Worm (Caenorhabditis elegans) whole organism, young adult: ENCODE measurements around the gene C53B4.3.

Experiments
- ZK185.1 ChIP-seq: sonication (generic microtip); optimal IDR thresholded peaks from 2 replicates; lab custom pipeline; 2016; ENCODE audit warnings: mild to moderate bottlenecking, missing genetic modification characterization, missing compliant biosample characterization; ENCODE audit not compliant: poor library complexity, severe bottlenecking
- ama-1 ChIP-seq, 3 experiments: fragments of 150-350 bp in 1 of 3; sonication (generic microtip) in 2 of 3; optimal IDR thresholded peaks; 2 replicates each; lab custom pipeline; 2014 to 2018; ENCODE audit warnings: missing biosample characterization in 2 of 3, missing genetic modification characterization in 2 of 3, missing genetic modification reagents in 2 of 3
- attf-5 ChIP-seq: fragments of 200-800 bp; sonication (Bioruptor generic); optimal IDR thresholded peaks from 2 replicates; lab custom pipeline; 2018; ENCODE audit warnings: mild to moderate bottlenecking, missing genetic modification characterization, missing compliant biosample characterization
- chd-7 ChIP-seq: sonication (generic microtip); optimal IDR thresholded peaks from 2 replicates; lab custom pipeline; 2016; ENCODE audit warnings: mild to moderate bottlenecking, missing genetic modification characterization, moderate library complexity, missing compliant biosample characterization
- egl-18 ChIP-seq: fragments of 200-800 bp; sonication (Bioruptor generic); IDR thresholded peaks from 2 replicates; pipeline ENCODE4 v1.3.6; 2022; ENCODE audit warnings: missing genetic modification reagents, missing genetic modification characterization, missing compliant biosample characterization
- him-1 ChIP-seq: sonication (generic microtip); optimal IDR thresholded peaks from 2 replicates; lab custom pipeline; 2016; ENCODE audit warnings: missing genotype, missing genetic modification reagents, missing genetic modification characterization, missing compliant biosample characterization
- hlh-12 ChIP-seq: sonication (generic microtip); optimal IDR thresholded peaks from 2 replicates; lab custom pipeline; 2016; ENCODE audit warnings: missing genetic modification characterization, missing compliant biosample characterization
- nhr-179 ChIP-seq: sonication (generic microtip); optimal IDR thresholded peaks from 2 replicates; lab custom pipeline; 2016; ENCODE audit warnings: mild to moderate bottlenecking, missing genetic modification characterization, missing compliant biosample characterization
- rpc-1 ChIP-seq, 2 experiments: fragments of 150-350 bp in 1 of 2; sonication (generic microtip) in 1 of 2; optimal IDR thresholded peaks; 2 replicates each; lab custom pipeline; 2014 to 2018; ENCODE audit warnings: missing biosample characterization in 1 of 2, missing genetic modification characterization in 1 of 2, missing genetic modification reagents in 1 of 2, missing genotype in 1 of 2
- sdz-38 ChIP-seq: sonication (generic microtip); optimal IDR thresholded peaks from 2 replicates; lab custom pipeline; 2016; ENCODE audit warnings: missing genotype, missing genetic modification characterization, missing compliant biosample characterization
- snpc-4 ChIP-seq, 5 experiments: fragments of 150-350 bp in 1 of 5; sonication (generic microtip) in 4 of 5; optimal IDR thresholded peaks; 2 replicates each; lab custom pipeline; 2014 to 2018; ENCODE audit warnings: missing genetic modification characterization in 5 of 5, missing biosample characterization in 3 of 5, antibody characterized with exemption in 2 of 5, mild to moderate bottlenecking in 2 of 5, missing compliant biosample characterization in 2 of 5, missing genotype in 2 of 5, moderate library complexity in 2 of 5, missing genetic modification reagents in 1 of 5
- unc-130 ChIP-seq: sonication (generic microtip); optimal IDR thresholded peaks from 2 replicates; lab custom pipeline; 2016; ENCODE audit warnings: missing genetic modification reagents, missing genetic modification characterization, missing compliant biosample characterization
- unc-62 ChIP-seq: fragments of 150-350 bp; optimal IDR thresholded peaks from 2 replicates; lab custom pipeline; 2014; ENCODE audit warnings: missing biosample characterization, missing genetic modification reagents, missing genetic modification characterization
- xnd-1 ChIP-seq: sonication (generic microtip); optimal IDR thresholded peaks from 2 replicates; lab custom pipeline; 2016; ENCODE audit warnings: missing genotype, missing genetic modification reagents, missing genetic modification characterization, missing compliant biosample characterization

DNA sequence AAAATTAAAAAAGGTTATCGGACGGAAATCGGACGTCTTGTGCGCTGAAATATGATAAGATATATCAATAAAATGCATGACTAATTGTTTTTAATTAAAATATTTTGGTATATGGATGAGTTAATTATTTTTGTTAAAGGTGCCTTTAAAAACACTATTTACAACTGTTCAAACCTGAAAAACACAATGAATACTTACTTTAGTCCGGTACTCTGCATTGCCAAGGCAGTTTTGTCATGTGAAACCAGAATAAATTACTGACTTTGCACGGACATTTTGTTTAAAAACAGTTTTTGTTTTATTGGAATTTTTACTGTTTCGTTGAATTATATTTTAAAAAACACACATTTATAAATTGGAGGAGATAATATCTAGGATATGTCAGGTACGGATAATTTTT lies 5.5 kb downstream of the C53B4.3 start, which contains the start of gene suex-2:
- TF ChIP-seq rpc-1 (optimal IDR thresholded peaks at IDR 0.05; lab: Kevin White, UChicago) (no peak), rpc-1 (tag; optimal IDR thresholded peaks at IDR 0.05; lab: Kevin White, UChicago) (no peak), nhr-179 (tag; lab: Kevin White, UChicago) (no peak), him-1 (no peak), snpc-4 (GFP tag; optimal IDR thresholded peaks at IDR 0.05; lab: Kevin White, UChicago) (no peak), snpc-4 (tag; optimal IDR thresholded peaks at IDR 0.05; lab: Kevin White, UChicago) (no peak), unc-130 (GFP tag; lab: Kevin White, UChicago) (no peak), unc-62 (no peak), sdz-38 (tag; lab: Kevin White, UChicago) (no peak), xnd-1 (tag; lab: Kevin White, UChicago) (no peak), egl-18 (GFP tag; lab: Robert Waterston, UW) (no peak), attf-5 (GFP tag; lab: Kevin White, UChicago) (no peak), ama-1 (optimal IDR thresholded peaks at IDR 0.05; lab: Kevin White, UChicago) (no peak), ama-1 (GFP tag; optimal IDR thresholded peaks at IDR 0.05; lab: Kevin White, UChicago) (no peak), hlh-12 (tag; lab: Kevin White, UChicago) (no peak), ZK185.1 (tag; lab: Kevin White, UChicago) (no peak), chd-7 (tag; lab: Kevin White, UChicago) (no peak)
